Fruit fly (Drosophila melanogaster) whole organism, embryonic: ENCODE data around the gene PolQ.

Experiments used
- Abd-B ChIP-seq: fragments of 200-800 bp; sonication (Bioruptor generic); optimal IDR thresholded peaks from 2 replicates; lab custom pipeline; 2018; ENCODE audit warnings: missing biosample characterization, mild to moderate bottlenecking, missing genetic modification characterization, moderate library complexity
- Blimp-1 ChIP-seq: fragments of 200-800 bp; sonication (Bioruptor generic); optimal IDR thresholded peaks from 3 replicates; lab custom pipeline; 2018; ENCODE audit warnings: missing biosample characterization, missing genetic modification characterization, mild to moderate bottlenecking, moderate library complexity, missing genetic modification reagents
- BtbVII ChIP-seq: fragments of 200-800 bp; sonication (Bioruptor generic); optimal IDR thresholded peaks from 3 replicates; lab custom pipeline; 2017; ENCODE audit warnings: missing biosample characterization, mild to moderate bottlenecking, missing genetic modification characterization
- CG10267 ChIP-seq: fragments of 200-800 bp; sonication (Bioruptor generic); optimal IDR thresholded peaks from 2 replicates; lab custom pipeline; 2018; ENCODE audit warnings: missing biosample characterization, mild to moderate bottlenecking, missing genetic modification characterization, moderate library complexity
- CG11504 ChIP-seq: fragments of 200-800 bp; sonication (Bioruptor generic); optimal IDR thresholded peaks from 3 replicates; lab custom pipeline; 2019; ENCODE audit warnings: missing biosample characterization, mild to moderate bottlenecking, missing genetic modification characterization, moderate library complexity
- CG11696 ChIP-seq: fragments of 200-800 bp; sonication (Bioruptor generic); IDR thresholded peaks from 2 replicates; pipeline ENCODE4 v1.3.6; 2022; ENCODE audit warnings: missing biosample characterization, missing genetic modification characterization
- CG12104 ChIP-seq: fragments of 200-800 bp; sonication (Bioruptor generic); optimal IDR thresholded peaks from 3 replicates; lab custom pipeline; 2016; ENCODE audit warnings: missing biosample characterization, missing genetic modification characterization
- CG1233 ChIP-seq: fragments of 200-800 bp; sonication (Bioruptor generic); optimal IDR thresholded peaks from 4 replicates; lab custom pipeline; 2018; ENCODE audit warnings: missing biosample characterization, mild to moderate bottlenecking, missing genetic modification characterization
- CG12391 ChIP-seq: fragments of 200-800 bp; sonication (Bioruptor generic); optimal IDR thresholded peaks from 3 replicates; lab custom pipeline; 2018; ENCODE audit warnings: missing biosample characterization, mild to moderate bottlenecking, missing genetic modification characterization, moderate library complexity
- CG12659 ChIP-seq: fragments of 200-800 bp; sonication (Bioruptor generic); optimal IDR thresholded peaks from 3 replicates; lab custom pipeline; 2017; ENCODE audit warnings: mild to moderate bottlenecking, missing biosample characterization, missing genetic modification reagents, missing genetic modification characterization
- CG13287 ChIP-seq: fragments of 200-800 bp; sonication (Bioruptor generic); IDR thresholded peaks from 2 replicates; pipeline ENCODE4 v1.3.6; 2022; ENCODE audit warnings: missing biosample characterization, missing genetic modification characterization; ENCODE audit not compliant: partially characterized antibody
- CG18619 ChIP-seq: fragments of 200-800 bp; sonication (Bioruptor generic); optimal IDR thresholded peaks from 3 replicates; lab custom pipeline; 2017; ENCODE audit warnings: missing biosample characterization, mild to moderate bottlenecking, missing genetic modification characterization
- CG2678 ChIP-seq: fragments of 200-800 bp; sonication (Bioruptor generic); optimal IDR thresholded peaks from 3 replicates; lab custom pipeline; 2019; ENCODE audit warnings: missing biosample characterization, mild to moderate bottlenecking, missing genetic modification characterization, moderate library complexity
- CG31441 ChIP-seq: fragments of 200-800 bp; sonication (Bioruptor generic); IDR thresholded peaks from 2 replicates; pipeline ENCODE4 v1.3.6; 2022; ENCODE audit warnings: missing biosample characterization, missing genetic modification characterization
- CG34224 ChIP-seq: fragments of 200-800 bp; sonication (Bioruptor generic); IDR thresholded peaks from 3 replicates; pipeline ENCODE4 v1.3.6; 2022; ENCODE audit warnings: missing biosample characterization, missing genetic modification characterization; ENCODE audit not compliant: partially characterized antibody
- CG4360 ChIP-seq: fragments of 200-800 bp; sonication (Bioruptor generic); IDR thresholded peaks from 2 replicates; pipeline ENCODE4 v1.3.6; 2022; ENCODE audit warnings: missing biosample characterization, missing genetic modification characterization
- CG4820 ChIP-seq: fragments of 200-800 bp; sonication (Bioruptor generic); optimal IDR thresholded peaks from 3 replicates; lab custom pipeline; 2016; ENCODE audit warnings: missing biosample characterization, missing genetic modification characterization
- CG6765 ChIP-seq: fragments of 200-800 bp; sonication (Bioruptor generic); optimal IDR thresholded peaks from 3 replicates; lab custom pipeline; 2017; ENCODE audit warnings: missing biosample characterization, mild to moderate bottlenecking, missing genetic modification characterization
- CG6813 ChIP-seq: fragments of 200-800 bp; sonication (Bioruptor generic); optimal IDR thresholded peaks from 2 replicates; lab custom pipeline; 2017; ENCODE audit warnings: missing biosample characterization, missing genetic modification characterization, mild to moderate bottlenecking, moderate library complexity, missing genetic modification reagents
- CG9932 ChIP-seq: fragments of 200-800 bp; sonication (Bioruptor generic); IDR thresholded peaks from 2 replicates; pipeline ENCODE4 v1.3.6; 2022; ENCODE audit warnings: missing biosample characterization, missing genetic modification characterization
- CoRest ChIP-seq: fragments of 200-800 bp; sonication (Bioruptor generic); optimal IDR thresholded peaks from 3 replicates; lab custom pipeline; 2018; ENCODE audit warnings: missing biosample characterization, mild to moderate bottlenecking, missing genetic modification characterization, moderate library complexity
- Dek ChIP-seq: fragments of 200-800 bp; sonication (Bioruptor generic); optimal IDR thresholded peaks from 3 replicates; lab custom pipeline; 2019; ENCODE audit warnings: missing biosample characterization, mild to moderate bottlenecking, missing genetic modification characterization, moderate library complexity
- Dll ChIP-seq: fragments of 200-800 bp; sonication (Bioruptor generic); IDR thresholded peaks from 4 replicates; pipeline ENCODE4 v1.3.6; 2022; ENCODE audit warnings: missing biosample characterization, missing genetic modification characterization; ENCODE audit not compliant: partially characterized antibody
- Dp ChIP-seq: fragments of 200-800 bp; sonication (Bioruptor generic); optimal IDR thresholded peaks from 2 replicates; lab custom pipeline; 2018; ENCODE audit warnings: missing biosample characterization, mild to moderate bottlenecking, missing genetic modification characterization, moderate library complexity
- Drgx ChIP-seq: fragments of 200-800 bp; sonication (Bioruptor generic); IDR thresholded peaks from 2 replicates; pipeline ENCODE4 v1.3.6; 2022; ENCODE audit warnings: missing biosample characterization, missing genetic modification characterization
- Fer1 ChIP-seq: fragments of 200-800 bp; sonication (Bioruptor generic); optimal IDR thresholded peaks from 2 replicates; lab custom pipeline; 2017; ENCODE audit warnings: missing biosample characterization, mild to moderate bottlenecking, missing genetic modification characterization
- Fer2 ChIP-seq: fragments of 200-800 bp; sonication (Bioruptor generic); optimal IDR thresholded peaks from 2 replicates; lab custom pipeline; 2018; ENCODE audit warnings: missing biosample characterization, mild to moderate bottlenecking, missing genetic modification characterization, moderate library complexity
- Fer3 ChIP-seq: fragments of 200-800 bp; sonication (Bioruptor generic); optimal IDR thresholded peaks from 2 replicates; lab custom pipeline; 2018; ENCODE audit warnings: missing biosample characterization, mild to moderate bottlenecking, missing genetic modification characterization, moderate library complexity
- Gsc ChIP-seq: fragments of 200-800 bp; sonication (Bioruptor generic); IDR thresholded peaks from 2 replicates; pipeline ENCODE4 v1.3.6; 2022; ENCODE audit warnings: missing biosample characterization, missing genetic modification characterization
- Hr3 ChIP-seq: fragments of 200-800 bp; sonication (Bioruptor generic); optimal IDR thresholded peaks from 3 replicates; lab custom pipeline; 2016; ENCODE audit warnings: missing biosample characterization, missing genetic modification characterization
- Hr51 ChIP-seq, 2 experiments: fragments of 200-800 bp; sonication (Bioruptor generic); optimal IDR thresholded peaks; 2 replicates in 1 of 2; 3 replicates in 1 of 2; lab custom pipeline; 2016 to 2018; ENCODE audit warnings: missing biosample characterization in 2 of 2, missing genetic modification characterization in 2 of 2, mild to moderate bottlenecking in 1 of 2, moderate library complexity in 1 of 2
- NFAT ChIP-seq: fragments of 200-800 bp; sonication (Bioruptor generic); IDR thresholded peaks from 2 replicates; pipeline ENCODE4 v1.3.6; 2022; ENCODE audit warnings: missing biosample characterization, missing genetic modification characterization
- PHDP ChIP-seq: fragments of 200-800 bp; sonication (Bioruptor generic); optimal IDR thresholded peaks from 3 replicates; lab custom pipeline; 2018; ENCODE audit warnings: missing biosample characterization, mild to moderate bottlenecking, missing genetic modification characterization, moderate library complexity
- Pdp1 ChIP-seq, 2 experiments: fragments of 200-800 bp; sonication (Bioruptor generic); optimal IDR thresholded peaks; 3 replicates each; lab custom pipeline; 2016; ENCODE audit warnings: missing biosample characterization in 2 of 2, missing genetic modification characterization in 2 of 2, mild to moderate bottlenecking in 1 of 2, moderate library complexity in 1 of 2
- Sox102F ChIP-seq: fragments of 200-800 bp; sonication (Bioruptor generic); optimal IDR thresholded peaks from 2 replicates; lab custom pipeline; 2018; ENCODE audit warnings: missing biosample characterization, mild to moderate bottlenecking, missing genetic modification characterization, moderate library complexity
- Trl ChIP-seq, 3 experiments: fragments of >200 bp in 2 of 3; fragments of 200-800 bp in 1 of 3; sonication (Bioruptor generic) in 1 of 3; optimal IDR thresholded peaks; 2 replicates in 1 of 3; 3 replicates in 2 of 3; lab custom pipeline; 2016 to 2017; ENCODE audit warnings: missing biosample characterization in 1 of 3, missing genetic modification characterization in 1 of 3
- ato ChIP-seq: fragments of 200-800 bp; sonication (Bioruptor generic); IDR thresholded peaks from 2 replicates; pipeline ENCODE4 v1.3.6; 2022; ENCODE audit warnings: missing biosample characterization, missing genetic modification characterization; ENCODE audit not compliant: partially characterized antibody
- cwo ChIP-seq: fragments of 200-800 bp; sonication (Bioruptor generic); optimal IDR thresholded peaks from 3 replicates; lab custom pipeline; 2017; ENCODE audit warnings: missing biosample characterization, missing genetic modification characterization, mild to moderate bottlenecking, moderate library complexity, missing genetic modification reagents
- gem ChIP-seq: fragments of 200-800 bp; sonication (Bioruptor generic); optimal IDR thresholded peaks from 2 replicates; lab custom pipeline; 2019; ENCODE audit warnings: missing biosample characterization, mild to moderate bottlenecking, missing genetic modification characterization, moderate library complexity
- nom ChIP-seq: fragments of 200-800 bp; sonication (Bioruptor generic); optimal IDR thresholded peaks from 2 replicates; lab custom pipeline; 2017; ENCODE audit warnings: missing biosample characterization, missing genetic modification characterization, mild to moderate bottlenecking, moderate library complexity, missing genetic modification reagents
- org-1 ChIP-seq: fragments of 200-800 bp; sonication (Bioruptor generic); optimal IDR thresholded peaks from 2 replicates; lab custom pipeline; 2017; ENCODE audit warnings: missing biosample characterization, missing genetic modification characterization
- scrt ChIP-seq: fragments of 200-800 bp; sonication (Bioruptor generic); optimal IDR thresholded peaks from 2 replicates; lab custom pipeline; 2018; ENCODE audit warnings: missing biosample characterization, mild to moderate bottlenecking, missing genetic modification characterization, moderate library complexity
- sens-2 ChIP-seq: fragments of 200-800 bp; sonication (Bioruptor generic); IDR thresholded peaks from 2 replicates; pipeline ENCODE4 v1.3.6; 2022; ENCODE audit warnings: missing biosample characterization, missing genetic modification characterization
- stc ChIP-seq: fragments of 200-800 bp; sonication (Bioruptor generic); IDR thresholded peaks from 2 replicates; pipeline ENCODE4 v1.3.6; 2022; ENCODE audit warnings: missing biosample characterization, missing genetic modification characterization
- tna ChIP-seq: fragments of 200-800 bp; sonication (Bioruptor generic); IDR thresholded peaks from 2 replicates; pipeline ENCODE4 v1.3.6; 2022; ENCODE audit warnings: missing biosample characterization, missing genetic modification characterization; ENCODE audit not compliant: partially characterized antibody
- trem ChIP-seq: fragments of 200-800 bp; optimal IDR thresholded peaks from 3 replicates; lab custom pipeline; 2019; ENCODE audit warnings: missing biosample characterization, mild to moderate bottlenecking, missing genetic modification characterization, moderate library complexity

PolQ gene

dm6 chr3R:12719627-12720343, 7.7 kb upstream of the PolQ start (continued):
- peak; percentile 33; the same call in 1 of the 2 replicates for TF ChIP-seq Drgx (GFP tag; lab: Robert Waterston, UW)
- peak; percentile 45 for TF ChIP-seq Blimp-1 (GFP tag; lab: Kevin White, UChicago)
- TF ChIP-seq nom (GFP tag; lab: Kevin White, UChicago): peak; percentile 71
- peak; percentile 25; the same call in 1 of the 2 replicates for TF ChIP-seq CG13287 (GFP tag; lab: Robert Waterston, UW)
- TF ChIP-seq Hr51 (GFP tag; optimal IDR thresholded peaks at IDR 0.05; lab: Kevin White, UChicago): peak in 1 of 2 experiments; percentile 67
- TF ChIP-seq CG4360 (GFP tag; lab: Robert Waterston, UW): peak; percentile 81
- peak; percentile 73 for TF ChIP-seq CG2678 (tag; lab: Kevin White, UChicago)
- peak; percentile 60 for TF ChIP-seq Fer1 (GFP tag; lab: Kevin White, UChicago)
- peak; percentile 71 to 90 for TF ChIP-seq Trl (optimal IDR thresholded peaks at IDR 0.05; lab: Kevin White, UChicago)
- no peak for TF ChIP-seq Trl (GFP tag; optimal IDR thresholded peaks at IDR 0.05; lab: Kevin White, UChicago)
- peak; percentile 9 for TF ChIP-seq CG4820 (GFP tag; lab: Kevin White, UChicago)
- no peak for TF ChIP-seq sens-2 (GFP tag; lab: Robert Waterston, UW)
- TF ChIP-seq CoRest (tag; lab: Kevin White, UChicago): peak; percentile 23
- peak; percentile 49; the same call in 1 of the 2 replicates for TF ChIP-seq tna (GFP tag; lab: Robert Waterston, UW)
- peak; percentile 18 for TF ChIP-seq org-1 (GFP tag; lab: Kevin White, UChicago)
- no peak for TF ChIP-seq CG1233 (GFP tag; lab: Kevin White, UChicago)
- TF ChIP-seq PHDP (tag; lab: Kevin White, UChicago): peak; percentile 35
- peak; percentile 5 for TF ChIP-seq CG18619
- no peak for TF ChIP-seq Gsc (GFP tag; lab: Robert Waterston, UW)
- peak; percentile 32 for TF ChIP-seq CG12391 (tag; lab: Kevin White, UChicago)
- TF ChIP-seq CG6765 (GFP tag; lab: Kevin White, UChicago): peak; percentile 11
- TF ChIP-seq Dp (GFP tag; lab: Kevin White, UChicago): no peak
- TF ChIP-seq trem (tag; lab: Kevin White, UChicago): peak; percentile 17
- peak; percentile 23 for TF ChIP-seq Hr3 (GFP tag; lab: Kevin White, UChicago)
- TF ChIP-seq stc (GFP tag; lab: Robert Waterston, UW): peak; percentile 30; the same call in 1 of the 2 replicates
- TF ChIP-seq CG11696 (GFP tag; lab: Robert Waterston, UW): no peak
- TF ChIP-seq Fer2: peak; percentile 33
- TF ChIP-seq Sox102F: peak; percentile 43
- peak; percentile 69 for TF ChIP-seq gem
- TF ChIP-seq CG9932 (GFP tag; lab: Robert Waterston, UW): no peak
- TF ChIP-seq Fer3 (tag; lab: Kevin White, UChicago): peak; percentile 42
- TF ChIP-seq BtbVII (GFP tag; lab: Kevin White, UChicago): peak; percentile 36
- TF ChIP-seq Dll (GFP tag; lab: Robert Waterston, UW): no peak
- peak; percentile 41 for TF ChIP-seq CG31441
- TF ChIP-seq CG12104 (GFP tag; lab: Kevin White, UChicago): peak; percentile 13
- peak; percentile 37; the same call in 1 of the 2 replicates for TF ChIP-seq ato (GFP tag; lab: Robert Waterston, UW)
- TF ChIP-seq cwo (GFP tag; lab: Kevin White, UChicago): peak; percentile 29
- peak; percentile 30 for TF ChIP-seq scrt
- TF ChIP-seq CG10267 (tag; lab: Kevin White, UChicago): peak; percentile 27
- peak; percentile 24 for TF ChIP-seq CG12659 (GFP tag; lab: Kevin White, UChicago)
- TF ChIP-seq CG34224 (GFP tag; lab: Robert Waterston, UW): peak; percentile 24; the same call in 2 of the 3 replicates
- TF ChIP-seq Pdp1 (GFP tag; optimal IDR thresholded peaks at IDR 0.05; lab: Kevin White, UChicago): peak in 1 of 2 experiments; percentile 18
- TF ChIP-seq CG6813 (GFP tag; lab: Kevin White, UChicago): peak; percentile 51
- TF ChIP-seq CG11504: peak; percentile 63
- TF ChIP-seq Dek (tag; lab: Kevin White, UChicago): peak; percentile 37
- peak; percentile 30; the same call in 1 of the 2 replicates for TF ChIP-seq NFAT
- peak; percentile 26 for TF ChIP-seq Abd-B (GFP tag; lab: Kevin White, UChicago)
